Fruit fly (Drosophila melanogaster): ENCODE measurements around the gene CG5592.

Gene CG5592

dm6 chr3L:5863868-5864413 is 33.5 kb upstream of the CG5592 start (continued):
- peak; percentile 50 for TF ChIP-seq CG6808 (GFP tag; optimal IDR thresholded peaks at IDR 0.05)
- TF ChIP-seq Hr39 (GFP tag; optimal IDR thresholded peaks at IDR 0.05): peak; percentile 12
- TF ChIP-seq Ets96B (tag; optimal IDR thresholded peaks at IDR 0.05): peak; percentile 60
- no peak for TF ChIP-seq Eip93F (GFP tag; optimal IDR thresholded peaks at IDR 0.05)
- no peak for TF ChIP-seq eg (GFP tag; IDR thresholded peaks at IDR 0.05)
- TF ChIP-seq CG6163 (GFP tag; IDR thresholded peaks at IDR 0.05): 0 out of 3 replicates have a peak, but pooled peaks have one; percentile 38
- peak; percentile 26 for TF ChIP-seq CG1621 (tag; optimal IDR thresholded peaks at IDR 0.05)
- peak; percentile 8 for TF ChIP-seq cyc (GFP tag; optimal IDR thresholded peaks at IDR 0.05)
- TF ChIP-seq CG31627 (GFP tag; optimal IDR thresholded peaks at IDR 0.05): peak; percentile 7
- TF ChIP-seq CG34406 (GFP tag; optimal IDR thresholded peaks at IDR 0.05): peak; percentile 30
- TF ChIP-seq fkh (GFP tag; optimal IDR thresholded peaks at IDR 0.05): no peak
- TF ChIP-seq Eip75B (GFP tag; optimal IDR thresholded peaks at IDR 0.05): peak; percentile 15
- TF ChIP-seq CG11902 (GFP tag; optimal IDR thresholded peaks at IDR 0.05): no peak
- no peak for TF ChIP-seq net (GFP tag; optimal IDR thresholded peaks at IDR 0.05)
- no peak for TF ChIP-seq CG16779 (tag; optimal IDR thresholded peaks at IDR 0.05)
- peak; percentile 34 for TF ChIP-seq CG3919 (GFP tag; optimal IDR thresholded peaks at IDR 0.05)
- peak; percentile 29 for TF ChIP-seq CG10631 (GFP tag; optimal IDR thresholded peaks at IDR 0.05)
- TF ChIP-seq Hr4 (GFP tag; optimal IDR thresholded peaks at IDR 0.05): no peak
- no peak for TF ChIP-seq CG11294 (GFP tag; IDR thresholded peaks at IDR 0.05)
- TF ChIP-seq esn (GFP tag; optimal IDR thresholded peaks at IDR 0.05): peak; percentile 23
- no peak for TF ChIP-seq Hr38 (GFP tag; optimal IDR thresholded peaks at IDR 0.05)
- no peak for TF ChIP-seq CG7368 (GFP tag; optimal IDR thresholded peaks at IDR 0.05)
- peak; percentile 30 for TF ChIP-seq achi (GFP tag; optimal IDR thresholded peaks at IDR 0.05)
- TF ChIP-seq Blimp-1 (GFP tag; optimal IDR thresholded peaks at IDR 0.05): no peak
- peak; percentile 3 for TF ChIP-seq vri (GFP tag; optimal IDR thresholded peaks at IDR 0.05)
- TF ChIP-seq Met (GFP tag; optimal IDR thresholded peaks at IDR 0.05): peak; percentile 59
- TF ChIP-seq CG32006 (GFP tag; optimal IDR thresholded peaks at IDR 0.05): no peak
- TF ChIP-seq CG10669 (GFP tag; optimal IDR thresholded peaks at IDR 0.05): peak; percentile 52

- TF ChIP-seq Met (GFP tag; optimal IDR thresholded peaks at IDR 0.05) (peak; percentile 66), CG11902 (GFP tag; optimal IDR thresholded peaks at IDR 0.05) (peak; percentile 2), esn (GFP tag; optimal IDR thresholded peaks at IDR 0.05) (peak; percentile 72), Eip93F (GFP tag; optimal IDR thresholded peaks at IDR 0.05) (no peak), Sox15 (GFP tag; optimal IDR thresholded peaks at IDR 0.05) (no peak), Hr4 (GFP tag; optimal IDR thresholded peaks at IDR 0.05) (no peak), CG11762 (GFP tag; optimal IDR thresholded peaks at IDR 0.05; ENCODE audit: insufficient read depth) (no peak), CG6163 (GFP tag; IDR thresholded peaks at IDR 0.05) (no peak), CG6854 (GFP tag; optimal IDR thresholded peaks at IDR 0.05) (no peak), Ets21C (GFP tag; optimal IDR thresholded peaks at IDR 0.05) (peak; percentile 22), Hr38 (GFP tag; optimal IDR thresholded peaks at IDR 0.05) (no peak), dsx (GFP tag; optimal IDR thresholded peaks at IDR 0.05; ENCODE audit: poor library complexity, severe bottlenecking) (no peak), Eip78C (GFP tag) (peak; percentile 86), CG8319 (GFP tag; optimal IDR thresholded peaks at IDR 0.05) (no peak), CG16779 (tag; optimal IDR thresholded peaks at IDR 0.05) (no peak), eg (GFP tag; IDR thresholded peaks at IDR 0.05) (no peak), Ets96B (tag; optimal IDR thresholded peaks at IDR 0.05) (no peak), CG34406 (GFP tag; optimal IDR thresholded peaks at IDR 0.05) (no peak), CG6276 (GFP tag; optimal IDR thresholded peaks at IDR 0.05) (no peak), svp (GFP tag) (peak; percentile 89), Smox (GFP tag; optimal IDR thresholded peaks at IDR 0.05) (peak; percentile 65), fkh (GFP tag; optimal IDR thresholded peaks at IDR 0.05) (no peak), CG1621 (tag; optimal IDR thresholded peaks at IDR 0.05) (no peak), Sox102F (GFP tag; optimal IDR thresholded peaks at IDR 0.05) (peak; percentile 64), CG7368 (GFP tag; optimal IDR thresholded peaks at IDR 0.05) (no peak), Blimp-1 (GFP tag; optimal IDR thresholded peaks at IDR 0.05) (no peak), CG8632 (GFP tag; optimal IDR thresholded peaks at IDR 0.05) (no peak), CG3919 (GFP tag; optimal IDR thresholded peaks at IDR 0.05) (peak; percentile 31), CG10631 (GFP tag; optimal IDR thresholded peaks at IDR 0.05) (peak; percentile 16), CG31627 (GFP tag; optimal IDR thresholded peaks at IDR 0.05) (peak; percentile 56), fd59A (GFP tag; optimal IDR thresholded peaks at IDR 0.05) (no peak), achi (GFP tag; optimal IDR thresholded peaks at IDR 0.05) (peak; percentile 27), Sox14 (GFP tag; optimal IDR thresholded peaks at IDR 0.05) (peak; percentile 34), OdsH (GFP tag; optimal IDR thresholded peaks at IDR 0.05) (peak; percentile 40), pdm3 (GFP tag; optimal IDR thresholded peaks at IDR 0.05) (peak; percentile 49), fd85E (GFP tag; optimal IDR thresholded peaks at IDR 0.05) (no peak), Eip75B (GFP tag; optimal IDR thresholded peaks at IDR 0.05) (peak; percentile 18), CG15336 (GFP tag; IDR thresholded peaks at IDR 0.05) (no peak), CG8119 (GFP tag; IDR thresholded peaks at IDR 0.05) (no peak), Hr39 (GFP tag; optimal IDR thresholded peaks at IDR 0.05) (peak; percentile 50), net (GFP tag; optimal IDR thresholded peaks at IDR 0.05) (no peak)
Measured at dm6 chr3L:5866924-5867323, 30.5 kb upstream of the CG5592 start.

Measured in whole organism, prepupa.